Worm (Caenorhabditis elegans) whole organism, early embryonic: ENCODE measurements around the gene flcn-1.
"Not testable (repeated sequence)": the region's sequence is repeated elsewhere in the genome, so short reads cannot be mapped to it uniquely, and the experiment has no call there.

Source experiments
- B0310.2 ChIP-seq: sonication (generic microtip); optimal IDR thresholded peaks from 2 replicates; lab custom pipeline; 2016; ENCODE audit warnings: mild to moderate bottlenecking, missing genetic modification characterization, missing compliant biosample characterization
- F13C5.2 ChIP-seq: sonication (generic microtip); optimal IDR thresholded peaks from 2 replicates; lab custom pipeline; 2017; ENCODE audit warnings: mild to moderate bottlenecking, missing genetic modification characterization, inconsistent platforms, missing compliant biosample characterization
- aly-1 ChIP-seq: sonication (generic microtip); optimal IDR thresholded peaks from 2 replicates; lab custom pipeline; 2016; ENCODE audit warnings: missing genetic modification characterization, missing compliant biosample characterization
- ama-1 ChIP-seq: fragments of 150-350 bp; optimal IDR thresholded peaks from 2 replicates; lab custom pipeline; 2014
- ceh-13 ChIP-seq: fragments of 200-800 bp; sonication (Bioruptor generic); optimal IDR thresholded peaks from 2 replicates; lab custom pipeline; 2018; ENCODE audit warnings: mild to moderate bottlenecking, missing genetic modification characterization, missing compliant biosample characterization
- ceh-36 ChIP-seq: sonication (generic microtip); optimal IDR thresholded peaks from 2 replicates; lab custom pipeline; 2016; ENCODE audit warnings: missing genetic modification characterization, inconsistent platforms, missing compliant biosample characterization
- ets-7 ChIP-seq: sonication (generic microtip); optimal IDR thresholded peaks from 2 replicates; lab custom pipeline; 2016; ENCODE audit warnings: missing genotype, missing genetic modification characterization, missing compliant biosample characterization
- flt-1 ChIP-seq: fragments of 200-800 bp; sonication (Bioruptor generic); IDR thresholded peaks from 2 replicates; pipeline ENCODE4 v1.3.6; 2022; ENCODE audit warnings: missing genetic modification characterization, missing compliant biosample characterization
- hmbx-1 ChIP-seq: sonication (generic microtip); optimal IDR thresholded peaks from 2 replicates; lab custom pipeline; 2016; ENCODE audit warnings: mild to moderate bottlenecking, missing genetic modification characterization, missing compliant biosample characterization
- hmg-4 ChIP-seq: fragments of 200-800 bp; sonication (Bioruptor generic); optimal IDR thresholded peaks from 2 replicates; lab custom pipeline; 2018; ENCODE audit warnings: mild to moderate bottlenecking, missing genetic modification characterization, missing compliant biosample characterization
- hnd-1 ChIP-seq: sonication (generic microtip); optimal IDR thresholded peaks from 2 replicates; lab custom pipeline; 2016; ENCODE audit warnings: missing genetic modification characterization, missing compliant biosample characterization
- pes-1 ChIP-seq: fragments of 200-800 bp; sonication (Bioruptor generic); IDR thresholded peaks from 2 replicates; pipeline ENCODE4 v1.3.6; 2022; ENCODE audit warnings: missing genetic modification reagents, missing genetic modification characterization, missing compliant biosample characterization
- scrt-1 ChIP-seq: fragments of 200-800 bp; sonication (Bioruptor generic); IDR thresholded peaks from 2 replicates; pipeline ENCODE4 v1.3.6; 2022; ENCODE audit warnings: missing genetic modification characterization, missing compliant biosample characterization
- sea-1 ChIP-seq: fragments of 200-800 bp; sonication (Bioruptor generic); conservative IDR thresholded peaks from 2 replicates; pipeline ENCODE4 v1.3.6; 2022; ENCODE audit warnings: missing genetic modification characterization, missing compliant biosample characterization
- tbx-11 ChIP-seq: fragments of 200-800 bp; sonication (Bioruptor generic); IDR thresholded peaks from 2 replicates; pipeline ENCODE4 v1.3.6; 2022; ENCODE audit warnings: missing genetic modification characterization, missing compliant biosample characterization
- tbx-37 ChIP-seq: fragments of 200-800 bp; sonication (Bioruptor generic); conservative IDR thresholded peaks from 2 replicates; pipeline ENCODE4 v1.3.6; 2022; ENCODE audit warnings: missing genetic modification reagents, missing genetic modification characterization, missing compliant biosample characterization
- tra-4 ChIP-seq: sonication (generic microtip); optimal IDR thresholded peaks from 2 replicates; lab custom pipeline; 2017; ENCODE audit warnings: missing genetic modification characterization, missing compliant biosample characterization

The flcn-1 gene

ce11 chrII:6970515-6970914, 42.0 kb downstream of the flcn-1 start, which contains the start of gene C15F1.5:
TSS of gene C15F1.5 (minus strand) at chrII:6970615.
- TF ChIP-seq tra-4 (tag; lab: Kevin White, UChicago) (no peak), tbx-11 (no peak), pes-1 (GFP tag; lab: Robert Waterston, UW) (no peak), aly-1 (tag; lab: Kevin White, UChicago) (no peak), B0310.2 (tag; lab: Kevin White, UChicago) (no peak), flt-1 (GFP tag; lab: Robert Waterston, UW) (no peak), ceh-13 (no peak), sea-1 (GFP tag; lab: Robert Waterston, UW) (no peak), tbx-37 (GFP tag; lab: Robert Waterston, UW) (no peak), hmbx-1 (tag; lab: Kevin White, UChicago) (no peak), scrt-1 (GFP tag; lab: Robert Waterston, UW) (no peak), hnd-1 (tag; lab: Kevin White, UChicago) (no peak), ama-1 (no peak), ets-7 (tag; lab: Kevin White, UChicago) (no peak), ceh-36 (tag; lab: Kevin White, UChicago) (no peak), F13C5.2 (tag; lab: Kevin White, UChicago) (no peak), hmg-4 (GFP tag; lab: Kevin White, UChicago) (no peak)

ce11 chrII:6972185-6972737, 43.7 kb downstream of the flcn-1 start, which contains the start of gene art-1:
TSS of gene art-1 (minus strand) at chrII:6972235.
- no peak for TF ChIP-seq hmg-4 (GFP tag; lab: Kevin White, UChicago)
- no peak for TF ChIP-seq flt-1 (GFP tag; lab: Robert Waterston, UW)
- no peak for TF ChIP-seq ceh-36 (tag; lab: Kevin White, UChicago)
- no peak for TF ChIP-seq aly-1 (tag; lab: Kevin White, UChicago)
- no peak for TF ChIP-seq tbx-11
- TF ChIP-seq tbx-37 (GFP tag; lab: Robert Waterston, UW) = no peak
- TF ChIP-seq ama-1 = no peak
- no peak for TF ChIP-seq B0310.2 (tag; lab: Kevin White, UChicago)
- no peak for TF ChIP-seq sea-1 (GFP tag; lab: Robert Waterston, UW)
- no peak for TF ChIP-seq ceh-13
- no peak for TF ChIP-seq tra-4 (tag; lab: Kevin White, UChicago)

- no peak for TF ChIP-seq scrt-1 (GFP tag; lab: Robert Waterston, UW)
- no peak for TF ChIP-seq aly-1 (tag; lab: Kevin White, UChicago)
- no peak for TF ChIP-seq tra-4 (tag; lab: Kevin White, UChicago)
- TF ChIP-seq ceh-36 (tag; lab: Kevin White, UChicago) = no peak
- no peak for TF ChIP-seq ets-7 (tag; lab: Kevin White, UChicago)
- no peak for TF ChIP-seq F13C5.2 (tag; lab: Kevin White, UChicago)
- TF ChIP-seq pes-1 (GFP tag; lab: Robert Waterston, UW) = no peak
- TF ChIP-seq tbx-37 (GFP tag; lab: Robert Waterston, UW) = no peak
- TF ChIP-seq sea-1 (GFP tag; lab: Robert Waterston, UW) = no peak
- no peak for TF ChIP-seq ama-1
- TF ChIP-seq hmbx-1 (tag; lab: Kevin White, UChicago) = no peak
- TF ChIP-seq tbx-11 = no peak
- no peak for TF ChIP-seq hnd-1 (tag; lab: Kevin White, UChicago)
- TF ChIP-seq ceh-13 = no peak
- no peak for TF ChIP-seq flt-1 (GFP tag; lab: Robert Waterston, UW)
- TF ChIP-seq B0310.2 (tag; lab: Kevin White, UChicago) = no peak
- no peak for TF ChIP-seq hmg-4 (GFP tag; lab: Kevin White, UChicago)
These were observed 44.9 kb downstream of the flcn-1 start, which contains the start of gene sod-1 for ce11 chrII:6973501-6973900. TSS of gene sod-1 (minus strand) at chrII:6973887.

DNA sequence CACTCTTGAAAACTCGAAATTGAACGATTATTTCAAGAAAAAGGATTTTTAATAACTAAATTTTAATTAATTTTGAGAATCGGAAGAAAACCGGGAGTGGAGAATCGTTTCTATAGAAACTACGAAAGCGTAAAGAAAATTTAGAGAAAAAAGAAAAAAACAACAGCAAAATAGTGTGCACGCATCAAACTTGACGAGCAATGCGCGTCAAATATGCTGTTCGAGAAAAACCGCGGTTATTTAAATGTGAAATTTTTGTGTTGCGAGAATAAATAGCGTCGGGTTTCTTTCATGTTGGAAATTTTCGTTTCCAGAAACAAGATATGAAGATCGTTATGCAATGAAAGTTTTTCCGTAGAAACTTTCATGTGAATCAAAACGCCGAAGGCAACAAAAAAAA, 45.4 kb downstream of the flcn-1 start:
- no peak for TF ChIP-seq tbx-11
- TF ChIP-seq sea-1 (GFP tag; lab: Robert Waterston, UW) = no peak
- no peak for TF ChIP-seq tra-4 (tag; lab: Kevin White, UChicago)

- TF ChIP-seq tbx-11 (no peak), B0310.2 (tag; lab: Kevin White, UChicago) (no peak), ama-1 (no peak), aly-1 (tag; lab: Kevin White, UChicago) (no peak), ceh-13 (no peak), scrt-1 (GFP tag; lab: Robert Waterston, UW) (no peak), ets-7 (tag; lab: Kevin White, UChicago) (no peak), tra-4 (tag; lab: Kevin White, UChicago) (no peak), pes-1 (GFP tag; lab: Robert Waterston, UW) (no peak), hmbx-1 (tag; lab: Kevin White, UChicago) (no peak)
These were observed 47.2 kb downstream of the flcn-1 start for ce11 chrII:6975725-6976124.

DNA sequence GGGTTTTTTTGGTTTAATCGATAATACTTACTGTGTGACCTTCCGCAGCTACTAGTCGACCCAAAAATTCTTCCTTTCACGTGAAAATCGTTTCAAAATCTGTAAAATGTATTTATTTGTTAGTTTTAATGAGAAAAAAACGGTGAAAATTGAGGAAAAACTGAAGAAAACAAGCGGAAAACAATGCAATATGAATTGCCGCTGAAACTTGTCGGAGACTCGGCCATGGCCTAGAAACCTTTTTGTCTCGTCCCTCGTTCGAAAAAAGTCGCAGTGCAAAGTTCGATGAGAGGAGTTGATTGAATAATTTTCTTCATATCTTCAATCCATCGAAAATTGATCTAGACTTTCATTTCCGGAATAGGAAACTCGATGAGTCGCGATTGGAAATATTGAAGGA, 49.2 kb downstream of the flcn-1 start, which contains the start of gene C15F1.8:
TSS of gene C15F1.8 (minus strand) at position 101 of the 400 bp plus-strand sequence.
- TF ChIP-seq hmg-4 (GFP tag; lab: Kevin White, UChicago); tbx-37 (GFP tag; lab: Robert Waterston, UW); ceh-36 (tag; lab: Kevin White, UChicago): not testable (repeated sequence)

ce11 chrII:6978908-6979307, 50.3 kb downstream of the flcn-1 start:
- TF ChIP-seq F13C5.2 (tag; lab: Kevin White, UChicago) = no peak
- TF ChIP-seq pes-1 (GFP tag; lab: Robert Waterston, UW) = no peak
- no peak for TF ChIP-seq hnd-1 (tag; lab: Kevin White, UChicago)
- no peak for TF ChIP-seq B0310.2 (tag; lab: Kevin White, UChicago)
- TF ChIP-seq hmbx-1 (tag; lab: Kevin White, UChicago) = no peak
- TF ChIP-seq sea-1 (GFP tag; lab: Robert Waterston, UW) = no peak
- no peak for TF ChIP-seq scrt-1 (GFP tag; lab: Robert Waterston, UW)
- no peak for TF ChIP-seq tbx-11
- no peak for TF ChIP-seq ceh-13
- no peak for TF ChIP-seq tra-4 (tag; lab: Kevin White, UChicago)
- no peak for TF ChIP-seq flt-1 (GFP tag; lab: Robert Waterston, UW)
- no peak for TF ChIP-seq ets-7 (tag; lab: Kevin White, UChicago)
- TF ChIP-seq tbx-37 (GFP tag; lab: Robert Waterston, UW) = no peak
- TF ChIP-seq hmg-4 (GFP tag; lab: Kevin White, UChicago) = no peak
- TF ChIP-seq ama-1 = no peak
- TF ChIP-seq ceh-36 (tag; lab: Kevin White, UChicago) = no peak
- TF ChIP-seq aly-1 (tag; lab: Kevin White, UChicago) = no peak
